Worm (Caenorhabditis elegans) whole organism, L4/young adult: ENCODE data around the gene R13H4.6.

Experiments used
- W03F9.2 ChIP-seq: fragments of 150-350 bp; optimal IDR thresholded peaks from 2 replicates; lab custom pipeline; 2014; ENCODE audit warnings: missing biosample characterization, missing genetic modification characterization
- him-1 ChIP-seq: sonication (generic microtip); optimal IDR thresholded peaks from 2 replicates; lab custom pipeline; 2016; ENCODE audit warnings: missing genotype, missing genetic modification reagents, missing genetic modification characterization, missing compliant biosample characterization

- TF ChIP-seq W03F9.2 = no peak
- TF ChIP-seq him-1 (tag; lab: Kevin White, UChicago) = no peak
These were observed 13.5 kb upstream of the R13H4.6 start for ce11 chrV:11849408-11849807.
